Worm (Caenorhabditis elegans) whole organism, mixed stage, embryonic: ENCODE results near the gene nhr-71.

Source experiments
- ces-1 ChIP-seq: fragments of 150-350 bp; optimal IDR thresholded peaks from 2 replicates; lab custom pipeline; 2014; ENCODE audit warnings: missing biosample characterization, missing genetic modification reagents, missing genetic modification characterization
- elt-3 ChIP-seq: fragments of 150-350 bp; optimal IDR thresholded peaks from 2 replicates; lab custom pipeline; 2014; ENCODE audit warnings: missing biosample characterization, missing genetic modification characterization
- lin-13 ChIP-seq: fragments of 150-350 bp; optimal IDR thresholded peaks from 2 replicates; lab custom pipeline; 2014; ENCODE audit warnings: missing biosample characterization, missing genetic modification characterization
- mep-1 ChIP-seq: fragments of 150-350 bp; optimal IDR thresholded peaks from 2 replicates; lab custom pipeline; 2017; ENCODE audit warnings: missing biosample characterization, missing genetic modification reagents, missing genetic modification characterization, inconsistent platforms
- nhr-12 ChIP-seq: fragments of 150-350 bp; optimal IDR thresholded peaks from 2 replicates; lab custom pipeline; 2014; ENCODE audit warnings: missing biosample characterization, missing genetic modification characterization
- pha-4 ChIP-seq: fragments of 150-350 bp; optimal IDR thresholded peaks from 2 replicates; lab custom pipeline; 2018; ENCODE audit warnings: missing biosample characterization, missing genetic modification reagents, missing genetic modification characterization
- snpc-4 ChIP-seq: fragments of 150-350 bp; optimal IDR thresholded peaks from 2 replicates; lab custom pipeline; 2014; ENCODE audit warnings: missing biosample characterization, missing genetic modification characterization
- unc-39 ChIP-seq: fragments of 150-350 bp; optimal IDR thresholded peaks from 2 replicates; lab custom pipeline; 2014; ENCODE audit warnings: missing biosample characterization, missing genetic modification characterization
- ztf-11 ChIP-seq: fragments of 150-350 bp; optimal IDR thresholded peaks from 2 replicates; lab custom pipeline; 2014; ENCODE audit warnings: missing biosample characterization, missing genetic modification characterization

DNA sequence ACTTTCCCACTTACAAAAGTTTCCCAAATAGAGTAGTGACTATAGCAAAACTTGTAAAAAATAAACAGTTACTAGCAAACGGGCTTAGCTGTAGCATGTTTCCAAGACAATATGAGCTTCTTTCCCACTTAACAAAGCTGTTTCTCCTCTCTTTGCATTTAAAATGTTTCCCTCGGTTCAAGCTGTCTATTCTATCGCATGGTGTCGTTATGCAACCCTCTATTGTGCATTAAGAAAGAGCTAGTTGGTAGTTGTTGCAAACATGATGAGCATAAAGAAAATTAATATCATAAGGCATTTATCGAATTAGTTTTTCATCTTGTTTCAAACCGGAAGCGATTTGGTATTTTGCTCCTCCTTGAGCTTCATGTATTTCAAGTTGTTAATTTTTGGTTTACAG, 24.3 kb upstream of the nhr-71 start, which contains the start of gene poml-1:
- TF ChIP-seq ztf-11 (tag; lab: Kevin White, UChicago), result no peak
- TF ChIP-seq unc-39 (tag; lab: Kevin White, UChicago), result no peak
- TF ChIP-seq snpc-4, result no peak
- no peak for TF ChIP-seq lin-13
- TF ChIP-seq ces-1 (GFP tag; lab: Kevin White, UChicago), result no peak
- TF ChIP-seq mep-1, result no peak
- TF ChIP-seq elt-3 (tag; lab: Kevin White, UChicago), result no peak
- no peak for TF ChIP-seq pha-4
- no peak for TF ChIP-seq nhr-12
